Worm (Caenorhabditis elegans) whole organism, L1 larva: ENCODE data around the gene B0432.11.

Experiments used
- C16A3.4 ChIP-seq: fragments of 150-350 bp; optimal IDR thresholded peaks from 2 replicates; lab custom pipeline; 2014; ENCODE audit warnings: missing biosample characterization, missing genetic modification characterization
- ama-1 ChIP-seq: fragments of 150-350 bp; optimal IDR thresholded peaks from 2 replicates; lab custom pipeline; 2014
- ceh-8 ChIP-seq: fragments of 200-800 bp; sonication (Bioruptor generic); optimal IDR thresholded peaks from 2 replicates; lab custom pipeline; 2018; ENCODE audit warnings: mild to moderate bottlenecking, missing genetic modification characterization, moderate library complexity, missing compliant biosample characterization
- fkh-8 ChIP-seq: sonication (generic microtip); optimal IDR thresholded peaks from 2 replicates; lab custom pipeline; 2016; ENCODE audit warnings: mild to moderate bottlenecking, missing genetic modification characterization, missing compliant biosample characterization
- lsy-2 ChIP-seq, 2 experiments: fragments of 150-350 bp; optimal IDR thresholded peaks; 2 replicates each; lab custom pipeline; 2014; ENCODE audit warnings: missing biosample characterization in 2 of 2, missing genetic modification characterization in 2 of 2
- mdl-1 ChIP-seq, 2 experiments: fragments of 150-350 bp; optimal IDR thresholded peaks; 2 replicates each; lab custom pipeline; 2014 to 2017; ENCODE audit warnings: missing biosample characterization in 2 of 2, missing genetic modification characterization in 2 of 2, inconsistent platforms in 1 of 2
- nhr-237 ChIP-seq: fragments of 150-350 bp; optimal IDR thresholded peaks from 2 replicates; lab custom pipeline; 2014; ENCODE audit warnings: missing biosample characterization, missing genetic modification characterization
- rnt-1 ChIP-seq: sonication (generic microtip); optimal IDR thresholded peaks from 2 replicates; lab custom pipeline; 2016; ENCODE audit warnings: mild to moderate bottlenecking, missing genetic modification characterization, moderate library complexity, missing compliant biosample characterization
- snpc-4 ChIP-seq: fragments of 150-350 bp; optimal IDR thresholded peaks from 2 replicates; lab custom pipeline; 2014; ENCODE audit warnings: missing biosample characterization, missing genetic modification characterization
- sox-4 ChIP-seq: sonication (generic microtip); optimal IDR thresholded peaks from 2 replicates; lab custom pipeline; 2016; ENCODE audit warnings: missing genetic modification characterization, missing compliant biosample characterization

ce11 chrII:286551-286724 is 8.1 kb downstream of the B0432.11 start, which contains the start of gene misc-1:
- TF ChIP-seq C16A3.4 (tag; lab: Kevin White, UChicago): no peak
- no peak for TF ChIP-seq ama-1 (lab: Kevin White, UChicago)
- TF ChIP-seq sox-4 (tag; lab: Kevin White, UChicago): no peak
- TF ChIP-seq fkh-8 (tag; lab: Kevin White, UChicago): no peak
- TF ChIP-seq nhr-237 (tag; lab: Kevin White, UChicago): no peak
- no peak for TF ChIP-seq snpc-4 (tag; lab: Kevin White, UChicago)
- no peak for TF ChIP-seq rnt-1
- no peak for TF ChIP-seq lsy-2 (tag; optimal IDR thresholded peaks at IDR 0.05; lab: Kevin White, UChicago)
- TF ChIP-seq ceh-8 (GFP tag; lab: Kevin White, UChicago): no peak
- no peak for TF ChIP-seq mdl-1 (tag; optimal IDR thresholded peaks at IDR 0.05; lab: Kevin White, UChicago)
